Fruit fly (Drosophila melanogaster): ENCODE measurements around the gene GluRIIE.

DNA sequence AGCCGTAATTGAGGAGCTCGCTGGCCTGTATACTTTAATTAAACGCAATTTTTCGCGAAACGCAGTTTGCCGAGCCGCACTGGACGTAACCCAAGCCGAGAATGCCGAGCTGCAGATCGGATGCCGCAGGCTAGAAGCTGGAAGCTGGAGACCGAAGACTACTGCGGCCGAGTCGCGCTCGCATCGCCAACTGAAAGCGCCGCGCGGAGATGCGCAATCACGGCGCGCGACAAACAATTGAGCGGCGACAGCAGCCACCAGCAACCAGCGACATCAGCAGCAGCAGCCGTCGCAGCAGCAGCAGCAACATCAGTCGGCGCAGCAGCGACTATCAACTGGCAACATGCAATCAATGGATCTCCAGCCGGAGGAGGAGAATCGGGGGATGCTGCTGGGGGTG, 8.1 kb upstream of the GluRIIE start:
- TF ChIP-seq Jra (GFP tag; optimal IDR thresholded peaks at IDR 0.05) (no peak), HLH106 (tag; optimal IDR thresholded peaks at IDR 0.05) (no peak), fru (GFP tag; optimal IDR thresholded peaks at IDR 0.05) (no peak), sv (GFP tag; optimal IDR thresholded peaks at IDR 0.05) (no peak), br (GFP tag; optimal IDR thresholded peaks at IDR 0.05) (no peak), usp (GFP tag; optimal IDR thresholded peaks at IDR 0.05) (no peak), Abd-B (GFP tag; optimal IDR thresholded peaks at IDR 0.05) (no peak), OdsH (GFP tag; optimal IDR thresholded peaks at IDR 0.05) (no peak), Myc (optimal IDR thresholded peaks at IDR 0.05) (no peak), CG32264 (GFP tag; optimal IDR thresholded peaks at IDR 0.05) (no peak), psq (GFP tag; optimal IDR thresholded peaks at IDR 0.05) (no peak)
